Worm (Caenorhabditis elegans) whole organism, L2 larva: Measurements from ENCODE around the gene ZK105.1.

ENCODE experiments used
- C34F6.9 ChIP-seq: fragments of 150-350 bp; optimal IDR thresholded peaks from 2 replicates; lab custom pipeline; 2014; ENCODE audit warnings: missing biosample characterization, missing genetic modification characterization
- F13H6.1 ChIP-seq: sonication (generic microtip); optimal IDR thresholded peaks from 2 replicates; lab custom pipeline; 2016; ENCODE audit warnings: missing genetic modification characterization, missing compliant biosample characterization
- R02D3.7 ChIP-seq: fragments of 150-350 bp; optimal IDR thresholded peaks from 2 replicates; lab custom pipeline; 2014; ENCODE audit warnings: missing biosample characterization, missing genetic modification characterization
- Y55F3AM.14 ChIP-seq: fragments of 200-800 bp; sonication (Bioruptor generic); optimal IDR thresholded peaks from 2 replicates; lab custom pipeline; 2018; ENCODE audit warnings: mild to moderate bottlenecking, missing genetic modification characterization, missing compliant biosample characterization
- ZK546.5 ChIP-seq: sonication (generic microtip); optimal IDR thresholded peaks from 2 replicates; lab custom pipeline; 2017; ENCODE audit warnings: missing biosample characterization, missing genetic modification characterization
- alr-1 ChIP-seq: fragments of 150-350 bp; optimal IDR thresholded peaks from 2 replicates; lab custom pipeline; 2014; ENCODE audit warnings: missing biosample characterization, missing genetic modification characterization
- aly-2 ChIP-seq: fragments of 150-350 bp; optimal IDR thresholded peaks from 2 replicates; lab custom pipeline; 2014; ENCODE audit warnings: missing biosample characterization, missing genetic modification characterization
- ama-1 ChIP-seq: fragments of 150-350 bp; optimal IDR thresholded peaks from 2 replicates; lab custom pipeline; 2018; ENCODE audit warnings: inconsistent platforms
- blmp-1 ChIP-seq: sonication (generic microtip); optimal IDR thresholded peaks from 2 replicates; lab custom pipeline; 2017; ENCODE audit warnings: missing genetic modification characterization, mild to moderate bottlenecking, missing compliant biosample characterization, antibody characterized with exemption, moderate library complexity; ENCODE audit not compliant: insufficient read depth
- ceh-16 ChIP-seq: fragments of 150-350 bp; optimal IDR thresholded peaks from 2 replicates; lab custom pipeline; 2014; ENCODE audit warnings: missing biosample characterization, missing genetic modification characterization
- ceh-82 ChIP-seq: fragments of 150-350 bp; optimal IDR thresholded peaks from 2 replicates; lab custom pipeline; 2014; ENCODE audit warnings: missing biosample characterization, missing genetic modification characterization
- crh-2 ChIP-seq: sonication (generic microtip); optimal IDR thresholded peaks from 2 replicates; lab custom pipeline; 2017; ENCODE audit warnings: missing biosample characterization, missing genetic modification characterization
- dmd-4 ChIP-seq: sonication (generic microtip); optimal IDR thresholded peaks from 2 replicates; lab custom pipeline; 2017; ENCODE audit warnings: missing biosample characterization, missing genetic modification characterization
- egl-27 ChIP-seq: sonication (generic microtip); optimal IDR thresholded peaks from 3 replicates; lab custom pipeline; 2017; ENCODE audit warnings: missing biosample characterization, missing genetic modification reagents, missing genetic modification characterization
- elt-1 ChIP-seq: fragments of 150-350 bp; optimal IDR thresholded peaks from 2 replicates; lab custom pipeline; 2014; ENCODE audit warnings: missing biosample characterization, missing genetic modification characterization
- elt-3 ChIP-seq: sonication (generic microtip); optimal IDR thresholded peaks from 2 replicates; lab custom pipeline; 2017; ENCODE audit warnings: missing biosample characterization, missing genetic modification characterization
- fos-1 ChIP-seq: fragments of 150-350 bp; optimal IDR thresholded peaks from 2 replicates; lab custom pipeline; 2014; ENCODE audit warnings: missing biosample characterization, missing genetic modification characterization
- gmeb-1 ChIP-seq: fragments of 150-350 bp; optimal IDR thresholded peaks from 2 replicates; lab custom pipeline; 2014; ENCODE audit warnings: missing biosample characterization, missing genetic modification characterization
- lin-11 ChIP-seq: fragments of 150-350 bp; sonication (generic microtip); optimal IDR thresholded peaks from 2 replicates; lab custom pipeline; 2014; ENCODE audit warnings: missing biosample characterization, missing genetic modification characterization, inconsistent platforms, mixed read lengths
- lin-13 ChIP-seq: fragments of 150-350 bp; optimal IDR thresholded peaks from 2 replicates; lab custom pipeline; 2014; ENCODE audit warnings: missing biosample characterization, missing genetic modification reagents, missing genetic modification characterization
- lin-39 ChIP-seq: fragments of 150-350 bp; optimal IDR thresholded peaks from 2 replicates; lab custom pipeline; 2014; ENCODE audit warnings: missing biosample characterization, missing genetic modification reagents, missing genetic modification characterization
- lsy-2 ChIP-seq, 2 experiments: fragments of 150-350 bp in 1 of 2; sonication (generic microtip) in 1 of 2; optimal IDR thresholded peaks; 2 replicates each; lab custom pipeline; 2014 to 2017; ENCODE audit warnings: missing biosample characterization in 2 of 2, missing genetic modification characterization in 2 of 2
- mab-5 ChIP-seq: fragments of 150-350 bp; optimal IDR thresholded peaks from 2 replicates; lab custom pipeline; 2014; ENCODE audit warnings: missing biosample characterization, missing genetic modification characterization
- mbf-1 ChIP-seq: sonication (generic microtip); optimal IDR thresholded peaks from 2 replicates; lab custom pipeline; 2017; ENCODE audit warnings: missing biosample characterization, missing genetic modification characterization
- mdl-1 ChIP-seq, 2 experiments: fragments of 150-350 bp in 1 of 2; sonication (generic microtip) in 1 of 2; optimal IDR thresholded peaks; 2 replicates each; lab custom pipeline; 2017; ENCODE audit warnings: missing biosample characterization in 2 of 2, missing genetic modification characterization in 2 of 2
- nhr-10 ChIP-seq: sonication (generic microtip); optimal IDR thresholded peaks from 2 replicates; lab custom pipeline; 2017; ENCODE audit warnings: missing biosample characterization, missing genetic modification characterization
- nhr-11 ChIP-seq: fragments of 150-350 bp; optimal IDR thresholded peaks from 2 replicates; lab custom pipeline; 2014; ENCODE audit warnings: missing biosample characterization, missing genetic modification characterization
- nhr-12 ChIP-seq: fragments of 150-350 bp; optimal IDR thresholded peaks from 2 replicates; lab custom pipeline; 2014; ENCODE audit warnings: missing biosample characterization, missing genetic modification characterization
- nhr-129 ChIP-seq: fragments of 150-350 bp; optimal IDR thresholded peaks from 2 replicates; lab custom pipeline; 2014; ENCODE audit warnings: missing biosample characterization, missing genetic modification characterization
- nhr-21 ChIP-seq: fragments of 150-350 bp; optimal IDR thresholded peaks from 2 replicates; lab custom pipeline; 2014; ENCODE audit warnings: missing biosample characterization, missing genetic modification characterization
- nhr-23 ChIP-seq: fragments of 150-350 bp; optimal IDR thresholded peaks from 2 replicates; lab custom pipeline; 2014; ENCODE audit warnings: missing biosample characterization, missing genetic modification reagents, missing genetic modification characterization
- nhr-237 ChIP-seq: fragments of 150-350 bp; optimal IDR thresholded peaks from 2 replicates; lab custom pipeline; 2014; ENCODE audit warnings: missing biosample characterization, missing genetic modification characterization
- nhr-25 ChIP-seq: fragments of 150-350 bp; sonication (generic microtip); optimal IDR thresholded peaks from 3 replicates; lab custom pipeline; 2014; ENCODE audit warnings: missing biosample characterization, missing genetic modification characterization
- nhr-6 ChIP-seq: fragments of 150-350 bp; optimal IDR thresholded peaks from 2 replicates; lab custom pipeline; 2014; ENCODE audit warnings: missing biosample characterization, missing genetic modification characterization
- nhr-77 ChIP-seq: fragments of 150-350 bp; optimal IDR thresholded peaks from 2 replicates; lab custom pipeline; 2014; ENCODE audit warnings: missing biosample characterization, missing genetic modification characterization
- peb-1 ChIP-seq: fragments of 150-350 bp; optimal IDR thresholded peaks from 2 replicates; lab custom pipeline; 2014; ENCODE audit warnings: missing biosample characterization, missing genetic modification characterization
- sem-4 ChIP-seq: fragments of 150-350 bp; optimal IDR thresholded peaks from 2 replicates; lab custom pipeline; 2014; ENCODE audit warnings: missing biosample characterization, missing genetic modification reagents, missing genetic modification characterization
- skn-1 ChIP-seq: sonication (generic microtip); optimal IDR thresholded peaks from 2 replicates; lab custom pipeline; 2017; ENCODE audit warnings: missing biosample characterization, missing genetic modification characterization
- sma-3 ChIP-seq: sonication (generic microtip); optimal IDR thresholded peaks from 2 replicates; lab custom pipeline; 2016; ENCODE audit warnings: missing genetic modification reagents, missing genetic modification characterization, missing compliant biosample characterization
- sma-9 ChIP-seq, 2 experiments: fragments of 150-350 bp in 1 of 2; sonication (generic microtip) in 1 of 2; optimal IDR thresholded peaks; 2 replicates each; lab custom pipeline; 2014 to 2016; ENCODE audit warnings: missing genetic modification characterization in 2 of 2, mild to moderate bottlenecking in 1 of 2, missing biosample characterization in 1 of 2, missing compliant biosample characterization in 1 of 2, missing genetic modification reagents in 1 of 2, moderate library complexity in 1 of 2
- snpc-4 ChIP-seq: fragments of 150-350 bp; optimal IDR thresholded peaks from 2 replicates; lab custom pipeline; 2014; ENCODE audit warnings: missing biosample characterization, missing genetic modification characterization
- unc-39 ChIP-seq: fragments of 150-350 bp; optimal IDR thresholded peaks from 2 replicates; lab custom pipeline; 2014; ENCODE audit warnings: missing biosample characterization, missing genetic modification characterization
- unc-55 ChIP-seq: fragments of 150-350 bp; sonication (generic microtip); optimal IDR thresholded peaks from 3 replicates; lab custom pipeline; 2014; ENCODE audit warnings: missing biosample characterization, missing genetic modification reagents, missing genetic modification characterization
- unc-62 ChIP-seq: fragments of 150-350 bp; optimal IDR thresholded peaks from 2 replicates; lab custom pipeline; 2014; ENCODE audit warnings: missing biosample characterization, missing genetic modification reagents, missing genetic modification characterization
- zag-1 ChIP-seq: fragments of 150-350 bp; optimal IDR thresholded peaks from 2 replicates; lab custom pipeline; 2014; ENCODE audit warnings: missing biosample characterization, missing genetic modification characterization
- ztf-1 ChIP-seq: fragments of 200-800 bp; sonication (Bioruptor generic); conservative IDR thresholded peaks from 2 replicates; pipeline ENCODE4 v1.3.6; 2022; ENCODE audit warnings: missing genetic modification characterization, missing compliant biosample characterization
- ztf-11 ChIP-seq: sonication (generic microtip); optimal IDR thresholded peaks from 2 replicates; lab custom pipeline; 2017; ENCODE audit warnings: missing biosample characterization, missing genetic modification characterization
- ztf-4 ChIP-seq: fragments of 150-350 bp; optimal IDR thresholded peaks from 2 replicates; lab custom pipeline; 2014; ENCODE audit warnings: missing biosample characterization, missing genetic modification characterization

ZK105.1 gene

ce11 chrV:7728003-7728678 lies 14.3 kb downstream of the ZK105.1 start:
- no peak for TF ChIP-seq aly-2
- TF ChIP-seq elt-3 (tag; lab: Kevin White, UChicago) = no peak
- TF ChIP-seq nhr-129 = peak; percentile 91
- TF ChIP-seq ztf-11 = no peak
- TF ChIP-seq dmd-4 = no peak
- TF ChIP-seq C34F6.9 (tag; lab: Kevin White, UChicago) = peak; percentile 94
- TF ChIP-seq lin-13 (GFP tag; lab: Kevin White, UChicago) = peak; percentile 71
- peak; percentile 68 for TF ChIP-seq mdl-1 (tag; optimal IDR thresholded peaks at IDR 0.05; lab: Kevin White, UChicago)
- TF ChIP-seq nhr-25 = peak; percentile 52
- peak; percentile 94 for TF ChIP-seq F13H6.1 (tag; lab: Kevin White, UChicago)
- no peak for TF ChIP-seq ceh-16
- TF ChIP-seq mbf-1 (tag; lab: Kevin White, UChicago) = no peak
- TF ChIP-seq sem-4 (tag; lab: Kevin White, UChicago) = peak; percentile 50
- TF ChIP-seq fos-1 (tag; lab: Kevin White, UChicago) = no peak
- no peak for TF ChIP-seq nhr-77 (tag; lab: Kevin White, UChicago)
- TF ChIP-seq nhr-6 (tag; lab: Kevin White, UChicago) = no peak
- no peak for TF ChIP-seq lin-39
- peak; percentile 8 for TF ChIP-seq ZK546.5
- TF ChIP-seq nhr-11 (tag; lab: Kevin White, UChicago) = no peak
- TF ChIP-seq Y55F3AM.14 = peak; percentile 88
- no peak for TF ChIP-seq unc-62 (GFP tag; lab: Kevin White, UChicago)
- peak; percentile 51 to 75 for TF ChIP-seq lsy-2 (tag; optimal IDR thresholded peaks at IDR 0.05; lab: Kevin White, UChicago)
- no peak for TF ChIP-seq elt-1
- TF ChIP-seq nhr-21 (tag; lab: Kevin White, UChicago) = peak; percentile 44
- TF ChIP-seq egl-27 (tag; lab: Kevin White, UChicago) = peak; percentile 42
- no peak for TF ChIP-seq R02D3.7 (tag; lab: Kevin White, UChicago)
- TF ChIP-seq unc-55 (GFP tag; lab: Kevin White, UChicago) = peak; percentile 88
- TF ChIP-seq zag-1 (tag; lab: Kevin White, UChicago) = peak; percentile 93
- TF ChIP-seq crh-2 (tag; lab: Kevin White, UChicago) = peak; percentile 78
- no peak for TF ChIP-seq unc-39 (tag; lab: Kevin White, UChicago)
- TF ChIP-seq ceh-82 (tag; lab: Kevin White, UChicago) = no peak
- TF ChIP-seq blmp-1 (tag; lab: Kevin White, UChicago) = peak; percentile 85
- no peak for TF ChIP-seq peb-1
- TF ChIP-seq alr-1 (tag; lab: Kevin White, UChicago) = no peak
- no peak for TF ChIP-seq gmeb-1 (tag; lab: Kevin White, UChicago)
- peak; percentile 89 for TF ChIP-seq sma-9 (GFP tag; optimal IDR thresholded peaks at IDR 0.05; lab: Kevin White, UChicago)
- no peak for TF ChIP-seq sma-9 (tag; optimal IDR thresholded peaks at IDR 0.05; lab: Kevin White, UChicago)
- peak; percentile 67 for TF ChIP-seq ztf-4
- no peak for TF ChIP-seq nhr-10 (tag; lab: Kevin White, UChicago)
- TF ChIP-seq nhr-237 = no peak
- TF ChIP-seq lin-11 = peak; percentile 41
- TF ChIP-seq nhr-23 = no peak
- TF ChIP-seq ztf-1 (GFP tag; lab: Robert Waterston, UW) = no peak
- peak; percentile 77 for TF ChIP-seq mab-5 (tag; lab: Kevin White, UChicago)
- TF ChIP-seq skn-1 (tag; lab: Kevin White, UChicago) = no peak
- no peak for TF ChIP-seq nhr-12
- no peak for TF ChIP-seq sma-3 (GFP tag; lab: Kevin White, UChicago)
- no peak for TF ChIP-seq ama-1 (lab: Kevin White, UChicago)
- TF ChIP-seq snpc-4 (tag; lab: Kevin White, UChicago) = no peak
